Worm (Caenorhabditis elegans) whole organism, L4/young adult: ENCODE results near the gene srxa-5.
A peak's percentile ranks its signal among the peaks of the same experiment; 100 is the strongest.

Experiments used
- W03F9.2 ChIP-seq: fragments of 150-350 bp; optimal IDR thresholded peaks from 2 replicates; lab custom pipeline; 2014; ENCODE audit warnings: missing biosample characterization, missing genetic modification characterization
- dao-5 ChIP-seq: sonication (generic microtip); optimal IDR thresholded peaks from 2 replicates; lab custom pipeline; 2016; ENCODE audit warnings: missing genotype, missing genetic modification characterization, moderate library complexity, missing compliant biosample characterization
- him-1 ChIP-seq: sonication (generic microtip); optimal IDR thresholded peaks from 2 replicates; lab custom pipeline; 2016; ENCODE audit warnings: missing genotype, missing genetic modification reagents, missing genetic modification characterization, missing compliant biosample characterization

srxa-5 gene

DNA sequence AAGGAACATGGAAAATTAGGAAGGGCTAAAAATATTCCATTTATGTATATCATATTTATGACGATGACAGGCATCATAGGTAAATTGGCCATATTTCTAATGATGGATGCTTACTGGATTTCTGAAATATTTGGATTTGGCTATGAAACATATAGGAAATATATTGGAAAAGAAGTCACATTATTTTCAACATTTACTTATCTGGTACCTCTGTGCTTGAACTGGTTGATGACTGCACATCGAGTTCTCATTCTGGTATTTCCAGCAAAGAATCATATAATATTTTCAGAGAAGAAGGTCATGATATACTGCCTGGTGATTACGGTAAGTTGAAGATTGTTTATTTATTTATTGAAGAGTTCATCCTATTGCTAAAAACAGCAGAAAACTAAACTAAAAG lies at the start of gene srxa-5:
Gene srxa-5, plus strand, starts transcription at position 301 of the 400 bp plus-strand sequence.
- TF ChIP-seq dao-5 (tag; lab: Kevin White, UChicago) (no peak), W03F9.2 (tag; lab: Kevin White, UChicago) (no peak)

DNA sequence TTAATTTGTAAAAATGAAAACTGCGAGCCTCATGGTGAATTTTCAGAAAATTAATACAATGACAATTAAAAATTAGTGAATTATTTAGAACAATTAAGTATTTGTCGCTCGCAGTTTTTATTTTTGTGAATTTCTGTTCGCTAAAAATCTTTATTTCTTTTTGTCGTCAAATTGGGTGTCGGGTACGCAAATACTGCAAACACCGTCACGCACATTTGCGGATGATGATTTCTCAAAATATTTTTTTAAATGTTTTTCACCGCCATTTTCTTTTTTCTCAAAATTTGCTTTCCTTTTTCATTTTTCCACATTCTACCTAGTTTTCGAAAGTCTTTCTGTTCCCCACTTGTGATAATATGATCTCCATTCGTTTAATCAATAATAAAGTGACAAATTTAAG lies 43.8 kb upstream of the srxa-5 start:
- TF ChIP-seq dao-5 (tag; lab: Kevin White, UChicago) (no peak), him-1 (tag; lab: Kevin White, UChicago) (no peak), W03F9.2 (tag; lab: Kevin White, UChicago) (peak; percentile 64)

DNA sequence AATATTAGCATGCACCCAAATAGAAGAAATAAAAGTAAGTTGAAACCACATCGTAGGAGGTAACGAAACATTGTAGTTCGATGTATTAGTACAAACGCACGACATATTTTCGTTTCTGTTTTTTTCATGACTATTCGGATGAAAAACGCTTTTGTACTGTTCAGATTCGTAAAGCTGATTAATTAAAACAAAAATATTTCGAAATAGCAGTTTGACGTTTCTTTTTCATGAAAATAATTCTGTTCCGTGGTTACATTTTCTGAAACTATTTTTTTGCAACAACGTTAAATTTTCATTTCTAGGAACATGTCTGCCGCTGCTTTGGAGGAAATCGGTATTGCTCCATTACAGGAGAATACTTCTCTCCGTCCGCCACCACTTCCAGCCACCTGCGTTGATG lies 43.3 kb upstream of the srxa-5 start, which contains the start of gene rpt-3:
Gene rpt-3, plus strand, starts transcription at position 301 of the 400 bp plus-strand sequence.
- TF ChIP-seq W03F9.2 (tag; lab: Kevin White, UChicago), result no peak
- TF ChIP-seq dao-5 (tag; lab: Kevin White, UChicago), result no peak
- no peak for TF ChIP-seq him-1 (tag; lab: Kevin White, UChicago)

DNA sequence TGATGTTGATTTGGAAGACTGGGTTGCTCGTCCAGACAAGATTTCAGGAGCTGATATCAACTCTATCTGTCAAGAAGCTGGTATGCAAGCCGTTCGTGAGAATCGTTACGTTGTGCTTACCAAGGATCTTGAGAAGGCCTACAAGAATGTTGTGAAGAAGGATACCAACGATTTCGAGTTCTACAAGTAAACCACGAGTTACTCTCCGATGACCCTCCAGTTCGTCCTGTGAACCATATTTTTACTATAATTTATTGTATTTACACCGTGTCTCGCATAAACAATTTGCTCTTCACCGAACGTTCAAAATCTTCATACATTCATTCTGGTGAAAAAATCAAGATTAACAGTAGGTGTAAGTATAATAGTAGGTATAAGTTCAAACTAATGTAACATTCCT lies 41.8 kb upstream of the srxa-5 start:
- TF ChIP-seq W03F9.2 (tag; lab: Kevin White, UChicago), result no peak
- no peak for TF ChIP-seq him-1 (tag; lab: Kevin White, UChicago)
- TF ChIP-seq dao-5 (tag; lab: Kevin White, UChicago), result no peak

DNA sequence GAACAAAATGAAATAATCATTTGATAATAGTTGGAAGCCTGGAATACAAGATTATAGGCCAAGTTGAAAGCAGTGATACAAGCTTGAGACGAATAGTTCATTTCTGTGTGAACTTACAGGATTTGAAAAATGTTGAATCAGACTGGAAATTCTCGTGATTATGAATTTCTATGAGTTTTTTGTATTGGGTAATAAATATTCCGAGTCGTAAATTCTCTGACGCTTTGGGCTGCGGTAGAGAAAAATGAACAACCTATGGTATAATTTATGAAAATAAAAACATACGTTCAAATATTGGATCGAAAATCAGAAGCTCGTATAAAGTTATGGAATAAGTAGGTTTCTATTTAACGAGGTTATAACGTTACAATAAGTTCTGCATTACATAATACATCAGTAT lies 39.9 kb upstream of the srxa-5 start, which contains the start of gene srb-11:
Gene srb-11, minus strand, starts transcription at position 101 of the 400 bp plus-strand sequence.
- no peak for TF ChIP-seq him-1 (tag; lab: Kevin White, UChicago)
- no peak for TF ChIP-seq dao-5 (tag; lab: Kevin White, UChicago)
- no peak for TF ChIP-seq W03F9.2 (tag; lab: Kevin White, UChicago)

DNA sequence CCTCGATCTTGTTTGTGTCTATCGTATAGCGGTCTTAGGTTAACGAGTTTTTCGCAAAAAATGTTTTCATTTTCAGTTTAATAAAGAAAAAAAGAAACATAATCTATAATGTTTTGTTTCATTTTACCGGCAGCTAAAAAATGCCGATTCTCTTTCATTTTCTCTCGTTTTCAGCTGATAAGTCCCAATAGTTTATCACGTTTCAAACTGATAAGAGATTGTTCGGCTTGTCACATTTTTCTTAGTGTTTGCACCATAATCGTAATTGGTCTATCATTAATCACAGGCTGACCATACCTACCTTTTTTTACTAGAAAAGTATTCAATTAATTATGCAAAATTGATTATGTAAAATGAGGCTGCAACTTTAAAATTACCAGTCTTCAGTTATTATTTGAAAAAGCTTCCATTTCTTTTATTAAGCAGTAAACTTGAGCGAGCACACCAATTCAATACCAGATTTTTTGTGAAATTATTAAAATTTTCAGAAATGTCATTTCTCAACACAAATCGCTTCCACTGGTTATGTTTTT lies 37.5 kb upstream of the srxa-5 start, which contains the start of gene F23F12.13:
Gene F23F12.13, plus strand, starts transcription at position 483 of the 533 bp plus-strand sequence.
- TF ChIP-seq dao-5 (tag; lab: Kevin White, UChicago) (no peak), W03F9.2 (tag; lab: Kevin White, UChicago) (no peak), him-1 (tag; lab: Kevin White, UChicago) (no peak)

DNA sequence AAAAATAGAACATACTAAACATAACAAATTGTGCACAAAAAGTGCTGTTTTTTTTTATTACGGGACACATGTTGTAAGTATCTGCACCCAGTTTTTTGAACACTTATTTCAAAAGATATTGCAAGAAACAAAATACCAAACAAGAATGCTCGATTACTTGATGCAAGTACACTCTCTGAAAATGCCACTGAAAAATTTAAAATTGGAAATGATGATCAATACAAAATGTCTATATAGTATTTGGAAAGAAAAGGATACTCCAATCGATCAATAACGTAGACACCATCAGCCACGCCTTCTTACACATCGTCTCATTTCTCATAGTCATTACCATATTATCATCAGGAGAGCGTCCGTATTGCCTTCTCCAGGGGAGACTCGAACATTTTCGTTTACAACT lies 34.6 kb upstream of the srxa-5 start, which contains the start of gene sdz-15:
Gene sdz-15, plus strand, starts transcription at position 301 of the 400 bp plus-strand sequence.
- TF ChIP-seq dao-5 (tag; lab: Kevin White, UChicago), result no peak

DNA sequence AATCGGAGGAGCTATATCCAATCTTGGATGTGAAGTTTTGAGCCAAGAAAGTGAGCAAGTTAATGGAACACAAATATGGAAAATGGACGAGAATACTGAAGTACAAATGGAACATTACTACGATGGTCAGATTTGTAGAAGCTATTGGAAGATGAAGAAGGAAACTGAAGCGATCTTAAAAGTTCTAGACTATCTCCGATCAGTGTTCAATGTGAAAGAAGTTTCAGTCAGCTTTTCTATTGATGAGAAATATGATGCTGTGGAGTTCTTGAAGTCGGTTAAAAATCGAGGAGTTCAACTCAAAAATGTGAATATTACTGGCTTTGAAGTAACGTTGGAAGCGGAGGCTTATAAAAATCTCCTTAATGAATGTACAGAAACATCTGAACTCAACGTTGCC lies 33.6 kb upstream of the srxa-5 start:
- TF ChIP-seq dao-5 (tag; lab: Kevin White, UChicago) (no peak), W03F9.2 (tag; lab: Kevin White, UChicago) (no peak), him-1 (tag; lab: Kevin White, UChicago) (no peak)

DNA sequence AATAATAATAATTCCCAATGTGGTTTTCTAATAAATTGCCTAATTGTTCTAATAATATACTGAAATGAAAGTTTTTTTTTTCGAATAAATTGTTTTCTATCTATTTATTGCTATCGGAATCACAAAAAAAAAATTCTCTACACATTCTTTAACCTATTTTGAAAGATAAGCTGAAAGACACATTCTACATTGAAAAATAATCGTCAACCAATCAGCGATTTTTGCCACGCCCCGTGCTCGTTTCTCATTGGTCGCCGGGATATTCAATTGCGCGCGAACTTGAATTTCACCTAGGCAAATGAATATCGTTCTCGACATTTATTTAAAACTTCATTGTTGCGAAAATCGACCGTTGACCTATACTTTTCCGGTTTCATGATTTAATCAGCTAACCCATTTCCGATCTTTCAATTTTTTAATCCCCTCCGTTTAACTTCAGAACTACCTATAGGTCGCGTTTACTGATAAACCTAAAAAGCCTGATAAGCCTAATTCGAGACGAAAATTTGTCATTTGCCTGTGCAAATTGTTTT lies 32.6 kb upstream of the srxa-5 start, which contains the start of gene F23F12.3:
Gene F23F12.3, plus strand, starts transcription at position 483 of the 533 bp plus-strand sequence.
- TF ChIP-seq W03F9.2 (tag; lab: Kevin White, UChicago), result no peak
- TF ChIP-seq him-1 (tag; lab: Kevin White, UChicago), result no peak
- TF ChIP-seq dao-5 (tag; lab: Kevin White, UChicago), result no peak

DNA sequence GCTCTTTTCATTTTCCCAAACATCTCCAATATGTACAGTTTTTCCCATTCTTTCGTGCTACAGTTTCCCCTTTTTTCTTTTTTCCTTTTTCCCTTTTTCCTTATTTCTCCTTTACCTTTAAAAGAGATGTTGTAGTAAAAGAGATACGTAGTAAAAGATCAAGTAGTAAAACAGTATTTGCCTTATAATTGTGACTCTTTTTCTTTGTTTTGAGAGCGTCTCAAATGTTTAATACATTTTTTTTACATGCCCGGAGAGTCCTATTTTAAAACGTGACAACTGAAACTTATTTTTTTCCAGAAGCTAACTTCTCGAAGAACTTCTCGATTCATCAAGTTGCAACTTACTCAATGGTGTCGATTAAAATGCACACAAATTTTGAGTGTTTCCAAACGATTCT lies 24.9 kb upstream of the srxa-5 start, which contains the start of gene F23F12.12:
Gene F23F12.12, plus strand, starts transcription at position 301 of the 400 bp plus-strand sequence.
- TF ChIP-seq dao-5 (tag; lab: Kevin White, UChicago), result no peak
- TF ChIP-seq him-1 (tag; lab: Kevin White, UChicago), result no peak
- no peak for TF ChIP-seq W03F9.2 (tag; lab: Kevin White, UChicago)

DNA sequence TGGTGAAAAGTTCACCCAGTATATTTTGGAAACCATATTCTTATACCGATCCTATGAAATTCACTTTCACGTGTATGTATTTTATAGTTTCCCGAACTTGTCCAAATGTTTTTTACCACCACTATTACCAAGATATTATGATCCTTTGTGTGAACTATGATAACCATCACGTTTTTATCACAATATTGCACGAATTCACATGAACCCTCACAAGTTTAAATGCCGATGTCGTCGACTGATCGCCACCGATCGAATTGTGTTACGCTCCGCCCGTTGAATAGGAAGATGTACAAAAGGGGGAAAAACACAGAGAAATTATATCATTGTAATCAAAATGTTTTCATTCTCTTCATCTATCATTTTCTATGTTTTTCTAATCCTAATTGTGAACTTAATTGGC lies 24.4 kb upstream of the srxa-5 start:
- TF ChIP-seq W03F9.2 (tag; lab: Kevin White, UChicago) (no peak), him-1 (tag; lab: Kevin White, UChicago) (no peak), dao-5 (tag; lab: Kevin White, UChicago) (no peak)

DNA sequence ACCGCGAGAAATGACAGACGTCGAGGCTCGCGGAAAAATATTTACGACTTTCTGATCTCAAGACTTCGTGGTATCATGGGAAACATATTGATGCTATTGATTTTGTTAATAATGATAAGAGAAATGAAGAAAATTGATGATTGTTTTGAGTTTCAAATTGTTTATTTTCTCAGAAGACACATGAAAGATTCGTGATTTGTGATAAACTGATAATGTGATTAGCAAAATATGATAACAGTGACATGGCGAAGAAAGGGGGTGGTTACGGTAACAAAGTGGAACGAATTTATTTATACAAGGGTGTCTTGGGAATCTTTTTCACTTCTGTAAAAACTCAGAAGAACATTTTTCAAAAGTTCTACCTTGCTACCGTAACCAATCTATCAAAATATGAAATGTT lies 23.4 kb upstream of the srxa-5 start:
- TF ChIP-seq dao-5 (tag; lab: Kevin White, UChicago) (no peak), W03F9.2 (tag; lab: Kevin White, UChicago) (no peak), him-1 (tag; lab: Kevin White, UChicago) (no peak)

DNA sequence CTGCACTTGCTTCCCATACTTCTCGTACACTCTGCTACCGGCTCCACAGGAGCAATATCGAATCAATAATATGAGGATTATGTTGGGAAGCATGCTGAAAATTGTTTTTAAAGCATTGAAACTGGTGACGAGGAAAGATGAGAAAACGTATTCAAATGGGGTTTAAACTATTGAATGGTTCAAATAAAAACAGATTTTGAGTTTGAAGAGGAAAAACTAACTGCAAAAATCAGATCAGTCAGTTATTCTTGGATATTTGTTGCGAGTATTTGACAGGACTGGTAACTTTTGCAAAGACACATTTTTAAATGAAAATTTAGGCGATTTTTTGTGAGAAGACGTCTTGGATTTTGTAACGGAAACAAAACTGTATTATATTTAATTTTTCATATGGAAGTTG lies 18.1 kb upstream of the srxa-5 start, which contains the start of gene acr-5:
Gene acr-5, minus strand, starts transcription at position 101 of the 400 bp plus-strand sequence.
- TF ChIP-seq W03F9.2 (tag; lab: Kevin White, UChicago), result no peak
- TF ChIP-seq dao-5 (tag; lab: Kevin White, UChicago), result no peak
- TF ChIP-seq him-1 (tag; lab: Kevin White, UChicago), result no peak

DNA sequence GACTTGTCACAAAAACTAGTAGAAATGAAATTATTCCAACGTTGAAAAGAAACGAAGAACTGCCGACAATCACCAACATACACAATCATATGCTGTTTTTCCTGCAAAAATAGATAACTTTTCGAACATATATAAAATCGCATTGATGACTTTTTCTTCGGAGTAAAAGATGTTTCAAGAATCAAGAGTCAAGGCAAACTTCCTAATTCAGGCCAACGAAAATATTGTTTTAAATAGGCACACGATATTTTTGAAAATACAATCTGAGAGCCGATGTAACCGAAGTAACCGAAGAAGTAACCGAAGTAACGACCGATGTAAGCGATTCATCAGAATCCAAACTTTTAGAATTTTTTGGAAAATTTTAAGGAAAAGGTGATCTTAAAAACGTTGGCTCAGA lies 12.8 kb upstream of the srxa-5 start, which contains the start of gene C09E7.10:
Gene C09E7.10, minus strand, starts transcription at position 101 of the 400 bp plus-strand sequence.
- no peak for TF ChIP-seq him-1 (tag; lab: Kevin White, UChicago)
- no peak for TF ChIP-seq dao-5 (tag; lab: Kevin White, UChicago)
